Fruit fly (Drosophila melanogaster): ENCODE data around the gene CG4080.

CG4080 gene

DNA sequence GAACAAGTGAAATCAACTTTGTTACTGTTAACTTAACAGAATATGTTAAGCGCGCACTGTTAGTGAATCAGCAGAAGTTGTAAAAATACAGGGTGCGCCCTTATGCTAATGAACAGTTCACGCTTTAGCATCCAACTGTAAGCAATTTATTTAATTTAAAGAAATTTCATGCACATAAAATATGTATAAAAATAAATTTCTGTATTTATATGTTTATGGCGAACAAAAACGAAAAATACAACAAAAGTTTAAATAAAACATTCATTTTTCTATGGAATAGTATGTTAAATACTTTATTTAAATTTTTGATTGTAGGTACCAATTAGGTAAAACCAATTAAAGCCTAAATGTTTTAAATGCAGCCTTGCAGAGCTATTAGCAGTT is 25.5 kb upstream of the CG4080 start (continued):
- no peak for TF ChIP-seq D (optimal IDR thresholded peaks at IDR 0.05)
- TF ChIP-seq D (GFP tag; optimal IDR thresholded peaks at IDR 0.05), result no peak
- TF ChIP-seq vfl (GFP tag; optimal IDR thresholded peaks at IDR 0.05), result no peak
- TF ChIP-seq sug (tag; optimal IDR thresholded peaks at IDR 0.05), result no peak
- peak; percentile 33 for TF ChIP-seq CG6683 (GFP tag; optimal IDR thresholded peaks at IDR 0.05)
- peak; percentile 32 for TF ChIP-seq CoRest (tag; optimal IDR thresholded peaks at IDR 0.05)
- TF ChIP-seq ATbp (GFP tag; optimal IDR thresholded peaks at IDR 0.05), result no peak
- TF ChIP-seq CG30020 (tag; optimal IDR thresholded peaks at IDR 0.05), result no peak
- 0 out of 2 replicates have a peak, but pooled peaks have one; percentile 21 for TF ChIP-seq Xrp1 (GFP tag; IDR thresholded peaks at IDR 0.05)
- no peak for TF ChIP-seq CG4820 (GFP tag; optimal IDR thresholded peaks at IDR 0.05)
- TF ChIP-seq seq (GFP tag; IDR thresholded peaks at IDR 0.05), result peak; percentile 65
- TF ChIP-seq CG13424 (tag; optimal IDR thresholded peaks at IDR 0.05), result peak; percentile 65
- TF ChIP-seq Aef1 (GFP tag; IDR thresholded peaks at IDR 0.05), result no peak
- TF ChIP-seq CG11723 (GFP tag; optimal IDR thresholded peaks at IDR 0.05), result peak; percentile 2
- peak; percentile 56 for TF ChIP-seq CG12391 (tag; optimal IDR thresholded peaks at IDR 0.05)
- TF ChIP-seq C15 (GFP tag; IDR thresholded peaks at IDR 0.05), result no peak
- no peak for TF ChIP-seq CTCF (GFP tag; optimal IDR thresholded peaks at IDR 0.05)
- peak; percentile 1 for TF ChIP-seq CG6254 (GFP tag; optimal IDR thresholded peaks at IDR 0.05)
- no peak for TF ChIP-seq CG8290 (GFP tag; optimal IDR thresholded peaks at IDR 0.05)
- TF ChIP-seq CG8290 (tag; optimal IDR thresholded peaks at IDR 0.05), result no peak
- TF ChIP-seq pho (GFP tag; optimal IDR thresholded peaks at IDR 0.05), result no peak
- peak; percentile 64 for TF ChIP-seq CG11504 (tag; optimal IDR thresholded peaks at IDR 0.05)
- no peak for TF ChIP-seq Atf3 (GFP tag; optimal IDR thresholded peaks at IDR 0.05)
- TF ChIP-seq CG32532 (GFP tag; IDR thresholded peaks at IDR 0.05), result peak; percentile 66; the same call in 1 of the 2 replicates
- peak; percentile 57 for TF ChIP-seq Fer3 (tag; optimal IDR thresholded peaks at IDR 0.05)
- no peak for TF ChIP-seq lilli (GFP tag; optimal IDR thresholded peaks at IDR 0.05)
- 0 out of 2 replicates have a peak, but pooled peaks have one; percentile 19 for TF ChIP-seq CG9932 (GFP tag; IDR thresholded peaks at IDR 0.05)
- TF ChIP-seq dati (GFP tag; IDR thresholded peaks at IDR 0.05), result no peak
- TF ChIP-seq jigr1 (GFP tag; IDR thresholded peaks at IDR 0.05), result no peak
- no peak for TF ChIP-seq mirr (GFP tag; optimal IDR thresholded peaks at IDR 0.05)
- peak in 1 of 3 experiments; percentile 7 for TF ChIP-seq lola (GFP tag; optimal IDR thresholded peaks at IDR 0.05)
- no peak for TF ChIP-seq CG7963 (GFP tag; IDR thresholded peaks at IDR 0.05; ENCODE audit: partially characterized antibody)
- no peak for TF ChIP-seq CG1832 (GFP tag; optimal IDR thresholded peaks at IDR 0.05)
- peak; percentile 27 for TF ChIP-seq dmrt11E (tag; optimal IDR thresholded peaks at IDR 0.05)
- peak; percentile 32 for TF ChIP-seq phol (tag; optimal IDR thresholded peaks at IDR 0.05)
- no peak for TF ChIP-seq CG10654 (GFP tag; optimal IDR thresholded peaks at IDR 0.05)
- no peak for TF ChIP-seq CG10543 (GFP tag; optimal IDR thresholded peaks at IDR 0.05)
- peak; percentile 56 for TF ChIP-seq CG12299 (tag; optimal IDR thresholded peaks at IDR 0.05)
- peak; percentile 5 for TF ChIP-seq CG12071 (GFP tag; optimal IDR thresholded peaks at IDR 0.05)
- TF ChIP-seq PHDP (tag; optimal IDR thresholded peaks at IDR 0.05), result peak; percentile 79
- TF ChIP-seq CG10147 (GFP tag; optimal IDR thresholded peaks at IDR 0.05), result peak; percentile 22
- TF ChIP-seq CG14441 (GFP tag; IDR thresholded peaks at IDR 0.05), result no peak
- TF ChIP-seq CG15601 (tag; optimal IDR thresholded peaks at IDR 0.05), result peak; percentile 39
- TF ChIP-seq CG17568 (GFP tag; optimal IDR thresholded peaks at IDR 0.05), result peak; percentile 42
- no peak for TF ChIP-seq Hey (tag; optimal IDR thresholded peaks at IDR 0.05)
- peak; percentile 2 for TF ChIP-seq Oli (tag; optimal IDR thresholded peaks at IDR 0.05)
- no peak for TF ChIP-seq CG10431 (GFP tag; optimal IDR thresholded peaks at IDR 0.05)
- no peak for TF ChIP-seq CG4328 (GFP tag; optimal IDR thresholded peaks at IDR 0.05)
- TF ChIP-seq nmo (GFP tag; optimal IDR thresholded peaks at IDR 0.05), result peak; percentile 1
- no peak for TF ChIP-seq pita (GFP tag; optimal IDR thresholded peaks at IDR 0.05)
- TF ChIP-seq vvl (GFP tag; IDR thresholded peaks at IDR 0.05), result peak; percentile 91
- TF ChIP-seq CG15011 (GFP tag; optimal IDR thresholded peaks at IDR 0.05), result no peak

All from whole organism, embryonic.